Worm (Caenorhabditis elegans): ENCODE results near the gene rpl-42.

rpl-42 gene

DNA sequence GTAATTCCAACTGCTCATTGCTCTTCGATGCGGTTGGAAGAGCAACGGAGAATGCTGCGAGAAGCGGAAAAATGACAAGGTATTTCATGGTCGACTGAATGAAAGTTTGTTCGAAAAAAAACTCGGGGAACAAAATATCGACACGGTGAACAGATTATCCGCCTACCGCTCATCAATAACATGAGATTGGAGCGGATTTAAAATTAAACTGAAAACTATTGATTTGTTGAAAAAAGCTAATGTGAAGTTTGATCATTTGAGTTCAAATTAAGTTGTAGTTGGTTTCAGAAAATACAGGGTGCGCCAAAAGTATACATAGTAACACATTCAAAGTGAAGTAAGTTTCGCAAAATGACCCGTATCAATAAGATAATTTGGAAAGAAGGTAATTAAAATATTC lies 47.6 kb downstream of the rpl-42 start, which contains the start of gene F40F8.4:
Gene F40F8.4 (minus strand): TSS at position 101 of the 400 bp plus-strand sequence.
- TF ChIP-seq ztf-11 (tag; optimal IDR thresholded peaks at IDR 0.05) (no peak), snu-23 (GFP tag; optimal IDR thresholded peaks at IDR 0.05) (no peak), mdl-1 (tag; optimal IDR thresholded peaks at IDR 0.05) (no peak), nhr-71 (tag; optimal IDR thresholded peaks at IDR 0.05) (no peak), zag-1 (tag; optimal IDR thresholded peaks at IDR 0.05) (no peak), ceh-8 (GFP tag; optimal IDR thresholded peaks at IDR 0.05) (no peak), C34B4.2 (tag; optimal IDR thresholded peaks at IDR 0.05) (no peak), nhr-11 (tag; optimal IDR thresholded peaks at IDR 0.05) (no peak), dpl-1 (GFP tag; optimal IDR thresholded peaks at IDR 0.05) (no peak), Y116A8C.19 (tag; optimal IDR thresholded peaks at IDR 0.05; ENCODE audit: borderline replicate concordance) (no peak), hlh-4 (tag; optimal IDR thresholded peaks at IDR 0.05) (no peak), grh-1 (GFP tag; IDR thresholded peaks at IDR 0.05) (no peak), lin-15B (tag; optimal IDR thresholded peaks at IDR 0.05) (no peak), elt-2 (tag; optimal IDR thresholded peaks at IDR 0.05) (no peak), fkh-8 (tag; optimal IDR thresholded peaks at IDR 0.05) (no peak)

DNA sequence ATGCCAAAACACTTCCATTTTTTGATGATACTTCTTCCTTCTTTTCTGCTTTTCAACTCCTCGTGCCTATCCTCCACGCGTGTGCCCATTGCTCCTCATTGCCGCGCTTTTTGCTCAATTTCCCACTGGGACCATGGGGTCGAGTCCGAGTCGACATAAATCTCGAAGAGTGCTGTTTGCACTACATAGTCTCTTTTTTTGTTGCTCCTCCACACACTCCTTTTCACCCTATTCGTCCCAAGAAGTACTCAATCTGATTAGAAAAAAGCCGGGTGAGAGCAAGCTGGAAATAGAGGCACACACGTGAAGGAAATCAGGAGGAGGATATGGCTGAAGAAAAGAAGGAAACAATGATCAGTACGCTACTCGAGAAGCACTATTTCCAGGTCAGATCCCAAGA lies 50.1 kb downstream of the rpl-42 start, which contains the start of gene arrd-6:
Gene arrd-6 (plus strand): TSS at position 169 of the 400 bp plus-strand sequence.
- TF ChIP-seq lin-14 (GFP tag; optimal IDR thresholded peaks at IDR 0.05) (peak; percentile 64), mab-9 (GFP tag; IDR thresholded peaks at IDR 0.05) (no peak)
